Worm (Caenorhabditis elegans): ENCODE data around the gene glb-1.
A peak's percentile ranks its signal among the peaks of the same experiment; 100 is the strongest.

glb-1 gene

DNA sequence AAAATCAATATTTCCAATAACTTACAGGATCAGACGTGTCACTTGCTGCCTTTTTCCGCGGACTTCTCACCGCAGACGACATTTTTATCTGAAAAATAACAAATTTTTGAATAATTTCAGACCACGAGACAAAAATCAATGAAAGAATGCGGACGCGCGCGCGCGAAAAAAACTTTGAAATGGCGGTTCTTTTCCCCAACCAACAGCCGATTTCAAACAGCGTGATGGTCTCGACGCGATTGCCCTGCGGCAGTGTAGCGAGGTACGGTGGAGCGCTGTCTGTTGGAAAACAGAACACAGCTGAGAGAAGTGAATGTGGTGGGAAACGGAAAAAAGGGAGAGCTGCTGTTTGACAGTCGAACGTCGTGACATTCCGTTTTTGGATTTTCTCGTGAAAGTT is 19.0 kb downstream of the glb-1 start, which contains the start of gene lin-9 (continued):
- TF ChIP-seq ztf-26 (tag; optimal IDR thresholded peaks at IDR 0.05) = peak; percentile 93
- TF ChIP-seq F37B4.10 (GFP tag; IDR thresholded peaks at IDR 0.05) = peak; percentile 91; the same call in 1 of the 2 replicates
- no peak for TF ChIP-seq mel-28 (tag; optimal IDR thresholded peaks at IDR 0.05; ENCODE audit: borderline replicate concordance)
- TF ChIP-seq ceh-40 (GFP tag; IDR thresholded peaks at IDR 0.05) = 0 out of 2 replicates have a peak, but pooled peaks have one; percentile 14
- no peak for TF ChIP-seq fkh-3 (tag; optimal IDR thresholded peaks at IDR 0.05)
- peak; percentile 59 for TF ChIP-seq F49E8.2 (tag; optimal IDR thresholded peaks at IDR 0.05; ENCODE audit: insufficient read depth)
- TF ChIP-seq tlf-1 (GFP tag; optimal IDR thresholded peaks at IDR 0.05) = peak; percentile 98
- TF ChIP-seq gei-17 (GFP tag; optimal IDR thresholded peaks at IDR 0.05) = peak; percentile 86
- TF ChIP-seq unc-130 (GFP tag; optimal IDR thresholded peaks at IDR 0.05) = peak; percentile 93
- TF ChIP-seq F55B11.4 (tag; optimal IDR thresholded peaks at IDR 0.05; ENCODE audit: borderline replicate concordance, insufficient read depth) = no peak
- peak; percentile 98 for TF ChIP-seq madf-8 (GFP tag; conservative IDR thresholded peaks at IDR 0.05)
- TF ChIP-seq attf-3 (GFP tag; conservative IDR thresholded peaks at IDR 0.05) = peak; percentile 85
- TF ChIP-seq ceh-100 (GFP tag; IDR thresholded peaks at IDR 0.05) = peak; percentile 79
- TF ChIP-seq attf-5 (GFP tag; optimal IDR thresholded peaks at IDR 0.05) = peak; percentile 95
- no peak for TF ChIP-seq rec-8 (tag; optimal IDR thresholded peaks at IDR 0.05)
- no peak for TF ChIP-seq sea-2 (GFP tag; IDR thresholded peaks at IDR 0.05)
- TF ChIP-seq egrh-3 (GFP tag; IDR thresholded peaks at IDR 0.05) = peak; percentile 82
- TF ChIP-seq lin-26 (GFP tag; IDR thresholded peaks at IDR 0.05) = peak; percentile 15; the same call in 1 of the 2 replicates
- no peak for TF ChIP-seq rpc-1 (optimal IDR thresholded peaks at IDR 0.05)
- no peak for TF ChIP-seq rpc-1 (tag; optimal IDR thresholded peaks at IDR 0.05)
- TF ChIP-seq F57C9.4 (tag; optimal IDR thresholded peaks at IDR 0.05) = peak; percentile 57
- TF ChIP-seq cebp-1 (GFP tag; IDR thresholded peaks at IDR 0.05) = peak; percentile 85
- TF ChIP-seq cebp-1 (tag; optimal IDR thresholded peaks at IDR 0.05) = peak; percentile 94
- TF ChIP-seq zim-3 (tag; optimal IDR thresholded peaks at IDR 0.05) = no peak
- peak; percentile 65 for TF ChIP-seq ceh-79 (tag; optimal IDR thresholded peaks at IDR 0.05)
- peak; percentile 82 for TF ChIP-seq Y79H2A.3 (GFP tag; conservative IDR thresholded peaks at IDR 0.05)
- TF ChIP-seq Y67H2A.10 (GFP tag; conservative IDR thresholded peaks at IDR 0.05) = peak; percentile 82
- no peak for TF ChIP-seq ccch-3 (GFP tag; optimal IDR thresholded peaks at IDR 0.05)
- TF ChIP-seq tbx-9 (tag; optimal IDR thresholded peaks at IDR 0.05; ENCODE audit: borderline replicate concordance) = no peak
- TF ChIP-seq pbrm-1 (GFP tag; IDR thresholded peaks at IDR 0.05) = peak; percentile 96
- peak; percentile 54 for TF ChIP-seq snpc-1.3 (tag; optimal IDR thresholded peaks at IDR 0.05; ENCODE audit: insufficient read depth)
- TF ChIP-seq ceh-91 (GFP tag; IDR thresholded peaks at IDR 0.05) = peak; percentile 99
- peak; percentile 53 for TF ChIP-seq ztf-22 (GFP tag; optimal IDR thresholded peaks at IDR 0.05)
- TF ChIP-seq K11D2.4 (GFP tag; IDR thresholded peaks at IDR 0.05) = peak; percentile 93
- peak; percentile 76 for TF ChIP-seq nhr-80 (tag; optimal IDR thresholded peaks at IDR 0.05)
- TF ChIP-seq Y53F4B.3 (GFP tag; IDR thresholded peaks at IDR 0.05) = no peak
- peak; percentile 43 for TF ChIP-seq snpc-4 (GFP tag; optimal IDR thresholded peaks at IDR 0.05)
- peak; percentile 68 to 84 (median 78) for TF ChIP-seq snpc-4 (tag; optimal IDR thresholded peaks at IDR 0.05)
- TF ChIP-seq nfyb-1 (GFP tag; IDR thresholded peaks at IDR 0.05) = peak; percentile 98
- TF ChIP-seq ztf-28 (GFP tag; IDR thresholded peaks at IDR 0.05) = peak; percentile 74; the same call in 1 of the 2 replicates
- TF ChIP-seq lsy-27 (tag; optimal IDR thresholded peaks at IDR 0.05; ENCODE audit: borderline replicate concordance, insufficient read depth) = no peak
- peak; percentile 91 for TF ChIP-seq bed-2 (GFP tag; IDR thresholded peaks at IDR 0.05)
- TF ChIP-seq dox-1 (GFP tag; IDR thresholded peaks at IDR 0.05) = peak; percentile 99
- TF ChIP-seq ztf-18 (tag; optimal IDR thresholded peaks at IDR 0.05) = peak; percentile 87
- TF ChIP-seq unc-62 (GFP tag; optimal IDR thresholded peaks at IDR 0.05) = no peak
- TF ChIP-seq snpc-1.1 (tag; optimal IDR thresholded peaks at IDR 0.05; ENCODE audit: insufficient read depth) = peak; percentile 52
- TF ChIP-seq dpl-1 (GFP tag; optimal IDR thresholded peaks at IDR 0.05) = peak; percentile 97
- TF ChIP-seq nhr-27 (tag; optimal IDR thresholded peaks at IDR 0.05) = no peak
